Worm (Caenorhabditis elegans): Measurements from ENCODE around the gene F31F4.1.

- TF ChIP-seq him-1 (tag; optimal IDR thresholded peaks at IDR 0.05) (no peak), W03F9.2 (tag; optimal IDR thresholded peaks at IDR 0.05) (no peak), dao-5 (tag; optimal IDR thresholded peaks at IDR 0.05) (no peak)
Measured at ce11 chrV:699051-699450, 15.2 kb downstream of the F31F4.1 start.
